Fruit fly (Drosophila melanogaster) whole organism: ENCODE results near the gene CG3597.

ENCODE experiments used
- CG8478 ChIP-seq: fragments of >200 bp; optimal IDR thresholded peaks from 2 replicates; lab custom pipeline; 2018; ENCODE audit warnings: inconsistent platforms
- Dll ChIP-seq: fragments of >200 bp; optimal IDR thresholded peaks from 2 replicates; lab custom pipeline; 2017
- EcR ChIP-seq, 2 experiments: fragments of >200 bp; optimal IDR thresholded peaks; 2 replicates each; lab custom pipeline; 2017; ENCODE audit warnings: missing biosample characterization in 2 of 2, missing genetic modification characterization in 2 of 2, missing genetic modification reagents in 2 of 2
- psq ChIP-seq: fragments of >200 bp; optimal IDR thresholded peaks from 2 replicates; lab custom pipeline; 2017
- usp ChIP-seq: fragments of >200 bp; optimal IDR thresholded peaks from 2 replicates; lab custom pipeline; 2017; ENCODE audit warnings: missing biosample characterization, missing genetic modification characterization, mixed read lengths

DNA sequence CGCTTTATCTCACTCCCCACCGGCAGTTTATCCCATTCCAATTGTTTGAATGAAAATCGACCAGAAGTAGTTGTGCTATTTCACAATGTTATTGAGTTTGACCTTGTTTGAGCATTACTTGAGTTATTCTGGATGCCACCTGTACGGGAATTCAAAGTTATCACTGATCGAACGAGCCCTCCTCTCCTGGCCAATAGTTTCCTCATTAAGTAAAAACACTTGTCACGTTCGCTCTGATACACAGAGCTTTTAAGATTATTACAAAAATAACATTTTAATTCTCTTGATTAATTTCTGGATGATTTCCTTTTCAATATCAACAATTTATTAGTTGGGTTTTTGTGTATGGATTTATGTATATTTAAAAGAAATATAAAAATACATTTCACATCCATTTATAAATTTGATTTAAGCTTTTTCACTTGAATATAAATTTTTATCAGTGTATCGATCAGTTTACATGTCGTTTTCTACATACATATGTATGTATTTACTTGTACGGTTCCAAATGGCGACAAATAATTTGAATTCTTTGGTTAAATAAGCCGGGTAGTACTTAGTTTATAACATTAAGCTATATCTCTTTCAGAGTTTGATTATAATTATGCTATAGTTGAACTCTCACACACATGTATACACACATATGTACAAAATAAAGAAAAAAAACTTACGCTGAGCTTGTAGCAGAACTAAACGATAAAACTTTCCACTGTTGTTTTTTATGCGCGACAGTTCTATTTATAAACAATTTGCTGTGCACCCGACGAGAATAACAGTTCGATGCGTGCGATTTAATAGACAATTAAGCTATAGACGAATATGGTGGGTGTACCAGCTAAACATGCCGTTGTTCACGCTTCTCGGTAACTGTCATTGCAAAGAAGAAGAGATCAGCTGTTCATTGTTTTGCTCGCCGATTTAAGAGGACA is 2.8 kb upstream of the CG3597 start, which contains the start of the genes CG3609 and CG15390:
- TF ChIP-seq usp (GFP tag; lab: Kevin White, UChicago) = no peak
- TF ChIP-seq CG8478 = no peak
- TF ChIP-seq EcR (GFP tag; optimal IDR thresholded peaks at IDR 0.05; lab: Kevin White, UChicago) = no peak
- no peak for TF ChIP-seq psq (lab: Kevin White, UChicago)
- TF ChIP-seq Dll (lab: Kevin White, UChicago) = no peak
